Fruit fly (Drosophila melanogaster): ENCODE results near the gene Ndc1.
A peak's percentile ranks its signal among the peaks of the same experiment; 100 is the strongest.

Ndc1 gene

dm6 chr3R:23893460-23893859 lies 30.7 kb upstream of the Ndc1 start, which contains the start of gene tbrd-1:
TSS of gene tbrd-1 (minus strand) at chr3R:23893560.
- no peak for TF ChIP-seq noc (tag; optimal IDR thresholded peaks at IDR 0.05)

dm6 chr3R:23900092-23900491 lies 24.1 kb upstream of the Ndc1 start:
- TF ChIP-seq noc (tag; optimal IDR thresholded peaks at IDR 0.05), result no peak

dm6 chr3R:23902034-23902433 lies 22.2 kb upstream of the Ndc1 start:
- no peak for TF ChIP-seq noc (tag; optimal IDR thresholded peaks at IDR 0.05)

- TF ChIP-seq noc (tag; optimal IDR thresholded peaks at IDR 0.05), result no peak
Observed at dm6 chr3R:23902557-23902956, 21.6 kb upstream of the Ndc1 start.

dm6 chr3R:23903425-23903824 lies 20.8 kb upstream of the Ndc1 start:
- TF ChIP-seq noc (tag; optimal IDR thresholded peaks at IDR 0.05), result no peak

dm6 chr3R:23909347-23909862 lies 14.8 kb upstream of the Ndc1 start:
- no peak for TF ChIP-seq noc (tag; optimal IDR thresholded peaks at IDR 0.05)

dm6 chr3R:23910260-23910887 lies 13.8 kb upstream of the Ndc1 start:
- no peak for TF ChIP-seq noc (tag; optimal IDR thresholded peaks at IDR 0.05)

dm6 chr3R:23911073-23911690 lies 13.0 kb upstream of the Ndc1 start:
- no peak for TF ChIP-seq noc (tag; optimal IDR thresholded peaks at IDR 0.05)

- no peak for TF ChIP-seq noc (tag; optimal IDR thresholded peaks at IDR 0.05)
Observed at dm6 chr3R:23912349-23912748, 11.8 kb upstream of the Ndc1 start.

- no peak for TF ChIP-seq noc (tag; optimal IDR thresholded peaks at IDR 0.05)
Observed at dm6 chr3R:23914415-23915041, 9.7 kb upstream of the Ndc1 start.

dm6 chr3R:23915042-23915428 lies 9.2 kb upstream of the Ndc1 start:
- TF ChIP-seq noc (tag; optimal IDR thresholded peaks at IDR 0.05), result peak; percentile 18

dm6 chr3R:23915967-23916366 lies 8.2 kb upstream of the Ndc1 start:
- TF ChIP-seq noc (tag; optimal IDR thresholded peaks at IDR 0.05), result no peak

dm6 chr3R:23919366-23919765 lies 4.8 kb upstream of the Ndc1 start:
- TF ChIP-seq noc (tag; optimal IDR thresholded peaks at IDR 0.05), result no peak

- no peak for TF ChIP-seq noc (tag; optimal IDR thresholded peaks at IDR 0.05)
Observed at dm6 chr3R:23920387-23920786, 3.8 kb upstream of the Ndc1 start.

- no peak for TF ChIP-seq noc (tag; optimal IDR thresholded peaks at IDR 0.05)
Observed at dm6 chr3R:23920874-23921539, 3.2 kb upstream of the Ndc1 start.

dm6 chr3R:23921701-23922501 lies 2.3 kb upstream of the Ndc1 start:
- peak; percentile 81 for TF ChIP-seq noc (tag; optimal IDR thresholded peaks at IDR 0.05)

All from whole organism, larva.